Worm (Caenorhabditis elegans) whole organism, L4 larva: Measurements from ENCODE around the gene cat-4.

Source experiments
- F37D6.2 ChIP-seq: sonication (generic microtip); optimal IDR thresholded peaks from 2 replicates; lab custom pipeline; 2016; ENCODE audit warnings: mild to moderate bottlenecking, missing genetic modification characterization, missing compliant biosample characterization
- F44E2.7 ChIP-seq: fragments of 200-800 bp; sonication (Bioruptor generic); IDR thresholded peaks from 2 replicates; pipeline ENCODE4 v2.1.2; 2022; ENCODE audit warnings: missing genetic modification characterization, missing compliant biosample characterization
- T20F7.1 ChIP-seq: fragments of 200-800 bp; sonication (Bioruptor generic); optimal IDR thresholded peaks from 2 replicates; lab custom pipeline; 2018; ENCODE audit warnings: mild to moderate bottlenecking, missing genetic modification characterization, missing compliant biosample characterization
- Y105C5A.15 ChIP-seq: fragments of 200-800 bp; sonication (Bioruptor generic); IDR thresholded peaks from 2 replicates; pipeline ENCODE4 v1.3.6; 2022; ENCODE audit warnings: missing genetic modification characterization, missing compliant biosample characterization
- Y5F2A.4 ChIP-seq: fragments of 200-800 bp; sonication (Bioruptor generic); optimal IDR thresholded peaks from 2 replicates; lab custom pipeline; 2018; ENCODE audit warnings: mild to moderate bottlenecking, missing genetic modification characterization, missing compliant biosample characterization
- Y75B8A.6 ChIP-seq: fragments of 200-800 bp; sonication (Bioruptor generic); IDR thresholded peaks from 2 replicates; pipeline ENCODE4 v1.3.6; 2022; ENCODE audit warnings: missing genetic modification reagents, missing genetic modification characterization, missing compliant biosample characterization
- ZK337.2 ChIP-seq: fragments of 200-800 bp; sonication (Bioruptor generic); IDR thresholded peaks from 2 replicates; pipeline ENCODE4 v1.3.6; 2022; ENCODE audit warnings: missing genetic modification reagents, missing genetic modification characterization, missing compliant biosample characterization
- aha-1 ChIP-seq: fragments of 150-350 bp; peaks from one replicate; lab custom pipeline; 2014; ENCODE audit warnings: missing biosample characterization, missing genetic modification characterization
- ceh-28 ChIP-seq: fragments of 150-350 bp; optimal IDR thresholded peaks from 2 replicates; lab custom pipeline; 2014; ENCODE audit warnings: missing biosample characterization, missing genetic modification reagents, missing genetic modification characterization
- ctbp-1 ChIP-seq: fragments of 200-800 bp; sonication (Bioruptor generic); IDR thresholded peaks from 2 replicates; pipeline ENCODE4 v1.3.6; 2022; ENCODE audit warnings: missing genetic modification reagents, missing genetic modification characterization, missing compliant biosample characterization
- daf-16 ChIP-seq, 3 experiments: sonication (generic microtip); optimal IDR thresholded peaks; 2 replicates each; lab custom pipeline; 2016 to 2017; ENCODE audit warnings: missing genetic modification characterization in 3 of 3, missing genetic modification reagents in 3 of 3, mild to moderate bottlenecking in 2 of 3, missing compliant biosample characterization in 2 of 3, missing biosample characterization in 1 of 3, moderate library complexity in 1 of 3
- dmd-6 ChIP-seq: fragments of 200-800 bp; sonication (Bioruptor generic); IDR thresholded peaks from 2 replicates; pipeline ENCODE4 v1.3.6; 2022; ENCODE audit warnings: missing genetic modification reagents, missing genetic modification characterization, missing compliant biosample characterization
- dve-1 ChIP-seq: sonication (generic microtip); optimal IDR thresholded peaks from 2 replicates; lab custom pipeline; 2017; ENCODE audit warnings: antibody characterized with exemption, mild to moderate bottlenecking, missing genetic modification characterization, missing compliant biosample characterization; ENCODE audit not compliant: insufficient read depth
- egl-43 ChIP-seq: fragments of 200-800 bp; sonication (Bioruptor generic); IDR thresholded peaks from 2 replicates; pipeline ENCODE4 v1.3.6; 2022; ENCODE audit warnings: missing genetic modification reagents, missing genetic modification characterization, missing compliant biosample characterization
- fos-1 ChIP-seq: fragments of 150-350 bp; optimal IDR thresholded peaks from 2 replicates; lab custom pipeline; 2014; ENCODE audit warnings: missing biosample characterization, missing genetic modification characterization
- hif-1 ChIP-seq, 2 experiments: sonication (generic microtip); optimal IDR thresholded peaks; 2 replicates each; lab custom pipeline; 2016 to 2017; ENCODE audit warnings: missing compliant biosample characterization in 2 of 2, missing genetic modification characterization in 2 of 2, missing genetic modification reagents in 2 of 2, missing genotype in 2 of 2, mild to moderate bottlenecking in 1 of 2
- hlh-11 ChIP-seq: fragments of 200-800 bp; sonication (Bioruptor generic); optimal IDR thresholded peaks from 2 replicates; lab custom pipeline; 2018; ENCODE audit warnings: mild to moderate bottlenecking, missing genetic modification characterization, missing compliant biosample characterization
- hlh-30 ChIP-seq: sonication (generic microtip); optimal IDR thresholded peaks from 2 replicates; lab custom pipeline; 2017; ENCODE audit warnings: antibody characterized with exemption, mild to moderate bottlenecking, missing genetic modification characterization, missing compliant biosample characterization; ENCODE audit not compliant: insufficient read depth
- jun-1 ChIP-seq: fragments of 150-350 bp; optimal IDR thresholded peaks from 2 replicates; lab custom pipeline; 2014; ENCODE audit warnings: missing biosample characterization, missing genetic modification reagents, missing genetic modification characterization
- lin-13 ChIP-seq: fragments of 150-350 bp; optimal IDR thresholded peaks from 2 replicates; lab custom pipeline; 2014; ENCODE audit warnings: missing biosample characterization, missing genetic modification reagents, missing genetic modification characterization
- lin-15B ChIP-seq: fragments of 150-350 bp; sonication (generic microtip); optimal IDR thresholded peaks from 3 replicates; lab custom pipeline; 2014; ENCODE audit warnings: missing biosample characterization, missing genetic modification characterization
- lin-29 ChIP-seq: fragments of 200-800 bp; sonication (Bioruptor generic); IDR thresholded peaks from 2 replicates; pipeline ENCODE4 v1.3.6; 2022; ENCODE audit warnings: missing genetic modification reagents, missing genetic modification characterization, missing compliant biosample characterization
- lin-39 ChIP-seq: fragments of 150-350 bp; optimal IDR thresholded peaks from 2 replicates; lab custom pipeline; 2014; ENCODE audit warnings: missing biosample characterization, missing genetic modification reagents, missing genetic modification characterization
- mdl-1 ChIP-seq, 2 experiments: fragments of 150-350 bp in 1 of 2; sonication (generic microtip) in 1 of 2; optimal IDR thresholded peaks; 2 replicates each; lab custom pipeline; 2014 to 2017; ENCODE audit warnings: missing biosample characterization in 2 of 2, missing genetic modification characterization in 2 of 2
- mdt-29 ChIP-seq: fragments of 200-800 bp; sonication (Bioruptor generic); IDR thresholded peaks from 2 replicates; pipeline ENCODE4 v1.3.6; 2022; ENCODE audit warnings: missing genetic modification reagents, missing genetic modification characterization, missing compliant biosample characterization
- mep-1 ChIP-seq: fragments of 150-350 bp; sonication (generic microtip); optimal IDR thresholded peaks from 3 replicates; lab custom pipeline; 2014; ENCODE audit warnings: missing biosample characterization, missing genetic modification characterization
- nhr-102 ChIP-seq: sonication (generic microtip); optimal IDR thresholded peaks from 2 replicates; lab custom pipeline; 2016; ENCODE audit warnings: mild to moderate bottlenecking, missing genetic modification characterization, moderate library complexity, missing compliant biosample characterization
- nhr-28 ChIP-seq: fragments of 150-350 bp; optimal IDR thresholded peaks from 2 replicates; lab custom pipeline; 2014; ENCODE audit warnings: missing biosample characterization, missing genetic modification characterization
- nhr-42 ChIP-seq: fragments of 200-800 bp; sonication (Bioruptor generic); IDR thresholded peaks from 2 replicates; pipeline ENCODE4 v1.3.6; 2022; ENCODE audit warnings: missing genetic modification characterization, missing compliant biosample characterization
- nhr-48 ChIP-seq: sonication (generic microtip); optimal IDR thresholded peaks from 2 replicates; lab custom pipeline; 2016; ENCODE audit warnings: mild to moderate bottlenecking, missing genetic modification characterization, missing compliant biosample characterization
- nhr-6 ChIP-seq: fragments of 150-350 bp; optimal IDR thresholded peaks from 2 replicates; lab custom pipeline; 2014; ENCODE audit warnings: missing biosample characterization, missing genetic modification characterization
- nhr-77 ChIP-seq: fragments of 150-350 bp; optimal IDR thresholded peaks from 2 replicates; lab custom pipeline; 2014; ENCODE audit warnings: missing biosample characterization, missing genetic modification characterization
- php-3 ChIP-seq: fragments of 200-800 bp; sonication (Bioruptor generic); IDR thresholded peaks from 2 replicates; pipeline ENCODE4 v1.3.6; 2022; ENCODE audit warnings: missing genetic modification reagents, missing genetic modification characterization, missing compliant biosample characterization
- saeg-2 ChIP-seq: fragments of 200-800 bp; sonication (Bioruptor generic); IDR thresholded peaks from 2 replicates; pipeline ENCODE4 v1.3.6; 2022; ENCODE audit warnings: missing genetic modification reagents, missing genetic modification characterization, missing compliant biosample characterization
- tra-1 ChIP-seq: fragments of 200-800 bp; sonication (Bioruptor generic); IDR thresholded peaks from 2 replicates; pipeline ENCODE4 v1.3.6; 2022; ENCODE audit warnings: missing genetic modification reagents, missing genetic modification characterization, missing compliant biosample characterization
- unc-62 ChIP-seq, 3 experiments: fragments of 150-350 bp in 1 of 3; sonication (generic microtip); optimal IDR thresholded peaks in 2 of 3; peaks in 1 of 3; 1 replicate in 1 of 3; 2 replicates in 2 of 3; lab custom pipeline; 2014 to 2017; ENCODE audit warnings: missing biosample characterization in 3 of 3, missing genetic modification characterization in 3 of 3, missing genetic modification reagents in 3 of 3, missing genotype in 1 of 3
- zip-11 ChIP-seq: fragments of 200-800 bp; sonication (Bioruptor generic); IDR thresholded peaks from 2 replicates; pipeline ENCODE4 v1.3.6; 2022; ENCODE audit warnings: missing genetic modification characterization, missing compliant biosample characterization
- ztf-7 ChIP-seq: fragments of 150-350 bp; optimal IDR thresholded peaks from 2 replicates; lab custom pipeline; 2014; ENCODE audit warnings: missing biosample characterization, missing genetic modification characterization

The cat-4 gene

ce11 chrV:10589774-10590528 lies 25.3 kb downstream of the cat-4 start, which contains the start of gene ttr-23:
Gene ttr-23 (minus strand): TSS chrV:10589860.
- TF ChIP-seq nhr-102 (tag; lab: Kevin White, UChicago), result peak; percentile 4
- no peak for TF ChIP-seq ctbp-1 (GFP tag; lab: Robert Waterston, UW)
- TF ChIP-seq unc-62 (GFP tag; optimal IDR thresholded peaks at IDR 0.05 in 1 of 2; lab: Kevin White, UChicago), result peak in 1 of 2 experiments; percentile 95
- no peak for TF ChIP-seq unc-62 (tag; optimal IDR thresholded peaks at IDR 0.05; lab: Kevin White, UChicago)
- no peak for TF ChIP-seq lin-15B
- peak; percentile 21 for TF ChIP-seq T20F7.1
- TF ChIP-seq aha-1 (tag; lab: Kevin White, UChicago), result peak; percentile 37
- TF ChIP-seq php-3 (GFP tag; lab: Robert Waterston, UW), result peak; percentile 60
- TF ChIP-seq hlh-11 (tag; lab: Kevin White, UChicago), result peak; percentile 52
- TF ChIP-seq mdt-29 (GFP tag; lab: Robert Waterston, UW), result no peak
- peak; percentile 14 for TF ChIP-seq hlh-30
- TF ChIP-seq nhr-28 (tag; lab: Kevin White, UChicago), result peak; percentile 49
- no peak for TF ChIP-seq lin-13 (GFP tag; lab: Kevin White, UChicago)
- TF ChIP-seq ceh-28 (tag; lab: Kevin White, UChicago), result no peak
- no peak for TF ChIP-seq daf-16 (GFP tag; optimal IDR thresholded peaks at IDR 0.05; lab: Kevin White, UChicago)
- peak; percentile 50 for TF ChIP-seq daf-16 (tag; optimal IDR thresholded peaks at IDR 0.05; lab: Kevin White, UChicago)
- TF ChIP-seq mdl-1 (tag; optimal IDR thresholded peaks at IDR 0.05; lab: Kevin White, UChicago), result peak in 1 of 2 experiments; percentile 35
- TF ChIP-seq dmd-6 (GFP tag; lab: Robert Waterston, UW), result 0 out of 2 replicates have a peak, but pooled peaks have one; percentile 18
- TF ChIP-seq nhr-77 (tag; lab: Kevin White, UChicago), result peak; percentile 72
- TF ChIP-seq dve-1 (tag; lab: Kevin White, UChicago), result peak; percentile 78
- peak in 1 of 2 experiments; percentile 74 for TF ChIP-seq hif-1 (tag; optimal IDR thresholded peaks at IDR 0.05; lab: Kevin White, UChicago)
- TF ChIP-seq ztf-7 (tag; lab: Kevin White, UChicago), result peak; percentile 72
- no peak for TF ChIP-seq ZK337.2

DNA sequence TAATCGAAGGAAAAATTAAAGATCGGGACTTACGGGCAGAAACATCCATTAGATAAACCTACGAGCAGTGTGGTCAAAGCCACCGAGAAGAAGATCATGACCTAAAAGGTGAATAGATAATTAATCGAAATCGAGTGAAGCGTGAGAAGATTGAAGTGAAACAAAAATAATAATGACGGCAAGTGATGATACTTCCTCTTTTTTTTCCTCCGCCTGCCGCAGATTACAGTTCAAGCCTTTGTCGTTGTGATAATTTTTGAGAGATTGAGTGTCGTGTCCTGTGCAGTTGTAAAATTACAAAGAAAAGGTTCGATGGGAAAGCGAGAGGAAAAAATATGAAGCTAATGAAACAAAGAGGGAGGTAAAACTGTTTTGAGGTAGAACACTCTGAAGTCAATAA lies 27.8 kb downstream of the cat-4 start, which contains the start of gene T21C9.9:
T21C9.9 (minus strand) TSS at position 101 of the 400 bp plus-strand sequence.
- no peak for TF ChIP-seq ceh-28 (tag; lab: Kevin White, UChicago)
- no peak for TF ChIP-seq F44E2.7 (GFP tag; lab: Robert Waterston, UW)
- TF ChIP-seq mep-1 (tag; lab: Kevin White, UChicago), result no peak
- TF ChIP-seq nhr-48 (tag; lab: Kevin White, UChicago), result no peak
- no peak for TF ChIP-seq F37D6.2
- no peak for TF ChIP-seq jun-1 (tag; lab: Kevin White, UChicago)
- no peak for TF ChIP-seq lin-29 (GFP tag; lab: Robert Waterston, UW)
- TF ChIP-seq hif-1 (tag; optimal IDR thresholded peaks at IDR 0.05; lab: Kevin White, UChicago), result no peak
- TF ChIP-seq Y75B8A.6 (GFP tag; lab: Robert Waterston, UW), result no peak
- no peak for TF ChIP-seq php-3 (GFP tag; lab: Robert Waterston, UW)
- TF ChIP-seq zip-11 (GFP tag; lab: Robert Waterston, UW), result no peak

DNA sequence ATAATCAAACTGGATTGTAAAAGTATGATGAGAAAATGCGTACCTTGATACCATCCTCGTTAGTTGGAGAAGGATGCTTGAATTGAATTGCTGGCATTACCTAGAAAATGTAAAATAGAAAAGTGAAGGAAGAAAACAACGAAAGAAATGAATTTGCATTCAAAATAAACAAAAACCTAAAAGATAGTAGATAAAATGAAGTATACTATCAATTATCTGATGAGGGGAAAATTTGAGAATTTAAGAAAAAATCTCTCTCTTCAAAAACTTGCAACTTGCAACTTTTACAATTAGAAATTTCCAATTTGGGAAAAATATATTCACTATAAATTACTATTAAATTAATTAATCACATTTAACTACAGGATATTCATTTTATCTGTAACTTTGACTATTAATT lies 30.1 kb downstream of the cat-4 start, which contains the start of gene T21C9.11:
T21C9.11 (minus strand) TSS at position 101 of the 400 bp plus-strand sequence.
- TF ChIP-seq Y5F2A.4 (GFP tag; lab: Kevin White, UChicago), result no peak
- no peak for TF ChIP-seq Y105C5A.15 (GFP tag; lab: Robert Waterston, UW)
- no peak for TF ChIP-seq fos-1 (tag; lab: Kevin White, UChicago)
- no peak for TF ChIP-seq unc-62 (GFP tag; optimal IDR thresholded peaks at IDR 0.05 in 1 of 2; lab: Kevin White, UChicago)
- TF ChIP-seq unc-62 (tag; optimal IDR thresholded peaks at IDR 0.05; lab: Kevin White, UChicago), result no peak
- no peak for TF ChIP-seq tra-1
- TF ChIP-seq nhr-102 (tag; lab: Kevin White, UChicago), result no peak
- TF ChIP-seq lin-29 (GFP tag; lab: Robert Waterston, UW), result no peak
- no peak for TF ChIP-seq nhr-6
- no peak for TF ChIP-seq saeg-2 (GFP tag; lab: Robert Waterston, UW)
- TF ChIP-seq nhr-42, result no peak
- TF ChIP-seq nhr-77 (tag; lab: Kevin White, UChicago), result no peak
- no peak for TF ChIP-seq egl-43 (GFP tag; lab: Robert Waterston, UW)
- no peak for TF ChIP-seq lin-39 (tag; lab: Kevin White, UChicago)
- TF ChIP-seq ztf-7 (tag; lab: Kevin White, UChicago), result no peak
- TF ChIP-seq, all 104 proteins: peak for 0
